Worm (Caenorhabditis elegans): Measurements from ENCODE around the gene rsp-5.

The rsp-5 gene

ce11 chrII:6482762-6483161, 7.2 kb upstream of the rsp-5 start:
- TF ChIP-seq pha-4 (tag; optimal IDR thresholded peaks at IDR 0.05) (no peak), nhr-77 (tag; optimal IDR thresholded peaks at IDR 0.05) (no peak), elt-2 (tag; optimal IDR thresholded peaks at IDR 0.05) (no peak), nhr-237 (tag; optimal IDR thresholded peaks at IDR 0.05) (no peak), nhr-11 (tag; optimal IDR thresholded peaks at IDR 0.05) (no peak), nfya-1 (tag; optimal IDR thresholded peaks at IDR 0.05; ENCODE audit: insufficient read depth) (no peak), nhr-28 (tag; optimal IDR thresholded peaks at IDR 0.05) (no peak), mml-1 (tag; optimal IDR thresholded peaks at IDR 0.05) (no peak), elt-1 (tag; optimal IDR thresholded peaks at IDR 0.05) (no peak), aly-2 (tag; optimal IDR thresholded peaks at IDR 0.05) (no peak), fkh-10 (GFP tag; optimal IDR thresholded peaks at IDR 0.05) (no peak), R02D3.7 (tag; optimal IDR thresholded peaks at IDR 0.05) (no peak), ceh-9 (tag; optimal IDR thresholded peaks at IDR 0.05) (no peak), jun-1 (tag; optimal IDR thresholded peaks at IDR 0.05) (no peak), nhr-12 (tag; optimal IDR thresholded peaks at IDR 0.05) (no peak), ceh-82 (tag; optimal IDR thresholded peaks at IDR 0.05) (no peak)

- TF ChIP-seq skn-1 (tag; optimal IDR thresholded peaks at IDR 0.05) (no peak), pqm-1 (tag; optimal IDR thresholded peaks at IDR 0.05) (no peak), nhr-77 (tag; optimal IDR thresholded peaks at IDR 0.05) (no peak), nfya-1 (tag; optimal IDR thresholded peaks at IDR 0.05; ENCODE audit: insufficient read depth) (no peak), nhr-12 (tag; optimal IDR thresholded peaks at IDR 0.05) (no peak), ama-1 (optimal IDR thresholded peaks at IDR 0.05) (no peak)
Observed at ce11 chrII:6484876-6485526, 5.0 kb upstream of the rsp-5 start, which contains the start of the genes lido-16 and plpp-1.2. TSS of gene lido-16 (minus strand) at chrII:6484976. TSS of gene plpp-1.2 (plus strand) at chrII:6485476.

- TF ChIP-seq mdl-1 (tag; optimal IDR thresholded peaks at IDR 0.05) (no peak), elt-2 (tag; optimal IDR thresholded peaks at IDR 0.05) (peak; percentile 57), pqm-1 (tag; optimal IDR thresholded peaks at IDR 0.05) (peak; percentile 64), nhr-11 (tag; optimal IDR thresholded peaks at IDR 0.05) (no peak), nfya-1 (tag; optimal IDR thresholded peaks at IDR 0.05; ENCODE audit: insufficient read depth) (peak; percentile 17), mml-1 (tag; optimal IDR thresholded peaks at IDR 0.05) (no peak)
Observed at ce11 chrII:6486344-6486743, 3.6 kb upstream of the rsp-5 start.

ce11 chrII:6491187-6491586, 1.2 kb downstream of the rsp-5 start:
- no peak for TF ChIP-seq sea-2 (GFP tag; optimal IDR thresholded peaks at IDR 0.05)
- TF ChIP-seq skn-1 (tag; optimal IDR thresholded peaks at IDR 0.05), result no peak
- TF ChIP-seq ceh-9 (tag; optimal IDR thresholded peaks at IDR 0.05), result no peak
- TF ChIP-seq elt-2 (tag; optimal IDR thresholded peaks at IDR 0.05), result no peak
- TF ChIP-seq ceh-28 (tag; optimal IDR thresholded peaks at IDR 0.05), result no peak
- no peak for TF ChIP-seq eor-1 (tag; optimal IDR thresholded peaks at IDR 0.05)
- TF ChIP-seq daf-12 (tag; optimal IDR thresholded peaks at IDR 0.05), result no peak
- no peak for TF ChIP-seq ceh-16 (tag; optimal IDR thresholded peaks at IDR 0.05)
- TF ChIP-seq aly-2 (tag; optimal IDR thresholded peaks at IDR 0.05), result no peak
- TF ChIP-seq R02D3.7 (tag; optimal IDR thresholded peaks at IDR 0.05), result no peak
- TF ChIP-seq nhr-11 (tag; optimal IDR thresholded peaks at IDR 0.05), result no peak
- no peak for TF ChIP-seq mml-1 (tag; optimal IDR thresholded peaks at IDR 0.05)
- TF ChIP-seq zag-1 (tag; optimal IDR thresholded peaks at IDR 0.05), result no peak
- TF ChIP-seq nfya-1 (tag; optimal IDR thresholded peaks at IDR 0.05; ENCODE audit: insufficient read depth), result no peak

- TF ChIP-seq lsy-12 (tag; optimal IDR thresholded peaks at IDR 0.05) (peak; percentile 47), nfya-1 (tag; optimal IDR thresholded peaks at IDR 0.05; ENCODE audit: insufficient read depth) (peak; percentile 86), sea-2 (GFP tag; optimal IDR thresholded peaks at IDR 0.05) (peak; percentile 15), hmg-11 (tag; optimal IDR thresholded peaks at IDR 0.05) (peak; percentile 76), mml-1 (tag; optimal IDR thresholded peaks at IDR 0.05) (no peak), R02D3.7 (tag; optimal IDR thresholded peaks at IDR 0.05) (no peak), ztf-4 (tag; optimal IDR thresholded peaks at IDR 0.05) (peak; percentile 17), ceh-28 (tag; optimal IDR thresholded peaks at IDR 0.05) (no peak), unc-62 (GFP tag; optimal IDR thresholded peaks at IDR 0.05) (no peak), nhr-11 (tag; optimal IDR thresholded peaks at IDR 0.05) (no peak), jun-1 (tag; optimal IDR thresholded peaks at IDR 0.05) (no peak), nhr-76 (tag; optimal IDR thresholded peaks at IDR 0.05) (no peak), nhr-23 (tag; optimal IDR thresholded peaks at IDR 0.05) (no peak), elt-3 (tag; optimal IDR thresholded peaks at IDR 0.05) (no peak), pha-4 (tag; optimal IDR thresholded peaks at IDR 0.05) (peak; percentile 19), ama-1 (optimal IDR thresholded peaks at IDR 0.05) (peak; percentile 89), lin-15B (tag; optimal IDR thresholded peaks at IDR 0.05) (peak; percentile 80), skn-1 (tag; optimal IDR thresholded peaks at IDR 0.05) (no peak), snpc-4 (tag; optimal IDR thresholded peaks at IDR 0.05) (peak; percentile 97), nhr-67 (tag; optimal IDR thresholded peaks at IDR 0.05) (no peak), lin-39 (tag; optimal IDR thresholded peaks at IDR 0.05) (peak; percentile 75), fkh-10 (GFP tag; optimal IDR thresholded peaks at IDR 0.05) (peak; percentile 54), zag-1 (tag; optimal IDR thresholded peaks at IDR 0.05) (no peak), daf-12 (tag; optimal IDR thresholded peaks at IDR 0.05) (no peak)
Observed at ce11 chrII:6491817-6492452, 2.0 kb downstream of the rsp-5 start, which contains the start of the genes T28D9.11 and T28D9.1. TSS of gene T28D9.11 (minus strand) at chrII:6491993. TSS of gene T28D9.1 (plus strand) at chrII:6492402.
